Worm (Caenorhabditis elegans): ENCODE measurements around the gene F45E1.1.

Gene F45E1.1

ce11 chrX:8018441-8018840 is 15.0 kb downstream of the F45E1.1 start:
- TF ChIP-seq hif-1 (tag; optimal IDR thresholded peaks at IDR 0.05), result peak in 1 of 2 experiments; percentile 5
- no peak for TF ChIP-seq nhr-42 (GFP tag; IDR thresholded peaks at IDR 0.05)
- 0 out of 2 replicates have a peak, but pooled peaks have one; percentile 6 for TF ChIP-seq pha-4 (GFP tag; IDR thresholded peaks at IDR 0.05)
- peak; percentile 10 for TF ChIP-seq pha-4 (tag; optimal IDR thresholded peaks at IDR 0.05)
- TF ChIP-seq Y5F2A.4 (GFP tag; optimal IDR thresholded peaks at IDR 0.05), result no peak
- TF ChIP-seq ceh-44 (GFP tag; IDR thresholded peaks at IDR 0.05), result no peak
- peak; percentile 42; the same call in 1 of the 2 replicates for TF ChIP-seq egl-43 (GFP tag; IDR thresholded peaks at IDR 0.05)
- TF ChIP-seq ceh-20 (GFP tag; IDR thresholded peaks at IDR 0.05), result 0 out of 2 replicates have a peak, but pooled peaks have one; percentile 26
- TF ChIP-seq mdt-29 (GFP tag; IDR thresholded peaks at IDR 0.05), result peak; percentile 16; the same call in 1 of the 2 replicates
- peak; percentile 23 for TF ChIP-seq nhr-28 (tag; optimal IDR thresholded peaks at IDR 0.05)
- TF ChIP-seq ama-1 (optimal IDR thresholded peaks at IDR 0.05), result peak; percentile 88
- TF ChIP-seq nhr-10 (tag; optimal IDR thresholded peaks at IDR 0.05), result no peak
- TF ChIP-seq dmd-6 (GFP tag; IDR thresholded peaks at IDR 0.05), result peak; percentile 55
- TF ChIP-seq aha-1 (tag), result peak; percentile 63
- peak; percentile 35 for TF ChIP-seq mep-1 (tag; optimal IDR thresholded peaks at IDR 0.05)
- TF ChIP-seq lsy-2 (tag; optimal IDR thresholded peaks at IDR 0.05), result peak in 1 of 2 experiments; percentile 10
- peak; percentile 10 for TF ChIP-seq nhr-6 (tag; optimal IDR thresholded peaks at IDR 0.05)
- 0 out of 2 replicates have a peak, but pooled peaks have one; percentile 27 for TF ChIP-seq zfp-3 (GFP tag; conservative IDR thresholded peaks at IDR 0.05)
- TF ChIP-seq nhr-111 (GFP tag; optimal IDR thresholded peaks at IDR 0.05), result no peak
- TF ChIP-seq hlh-11 (tag; optimal IDR thresholded peaks at IDR 0.05), result peak; percentile 70
- no peak for TF ChIP-seq F10B5.3 (tag; optimal IDR thresholded peaks at IDR 0.05)
- TF ChIP-seq mes-2 (tag; optimal IDR thresholded peaks at IDR 0.05; ENCODE audit: poor library complexity, severe bottlenecking), result no peak
- no peak for TF ChIP-seq Y75B8A.6 (GFP tag; IDR thresholded peaks at IDR 0.05)
- no peak for TF ChIP-seq php-3 (GFP tag; IDR thresholded peaks at IDR 0.05)
- peak; percentile 22; the same call in 1 of the 2 replicates for TF ChIP-seq D1046.2 (GFP tag; IDR thresholded peaks at IDR 0.05)
- no peak for TF ChIP-seq saeg-2 (GFP tag; IDR thresholded peaks at IDR 0.05)
- no peak for TF ChIP-seq unc-130 (GFP tag; optimal IDR thresholded peaks at IDR 0.05)
- TF ChIP-seq dve-1 (tag; optimal IDR thresholded peaks at IDR 0.05; ENCODE audit: insufficient read depth), result peak; percentile 31
- peak; percentile 78 for TF ChIP-seq hlh-30 (tag; optimal IDR thresholded peaks at IDR 0.05; ENCODE audit: insufficient read depth)
- TF ChIP-seq daf-16 (GFP tag; optimal IDR thresholded peaks at IDR 0.05), result no peak
- peak; percentile 32 for TF ChIP-seq daf-16 (tag; optimal IDR thresholded peaks at IDR 0.05)
- TF ChIP-seq daf-12 (tag; optimal IDR thresholded peaks at IDR 0.05), result no peak
- TF ChIP-seq gei-8 (GFP tag; optimal IDR thresholded peaks at IDR 0.05), result no peak
- peak; percentile 60 for TF ChIP-seq mxl-3 (GFP tag; optimal IDR thresholded peaks at IDR 0.05)
- TF ChIP-seq mdl-1 (tag; optimal IDR thresholded peaks at IDR 0.05), result peak in 1 of 2 experiments; percentile 55

ce11 chrX:8019665-8020064 is 16.2 kb downstream of the F45E1.1 start:
- TF ChIP-seq ceh-32 (tag; optimal IDR thresholded peaks at IDR 0.05; ENCODE audit: poor library complexity) (no peak), zfp-2 (tag; optimal IDR thresholded peaks at IDR 0.05) (no peak), D1046.2 (GFP tag; IDR thresholded peaks at IDR 0.05) (no peak), daf-12 (tag; optimal IDR thresholded peaks at IDR 0.05) (no peak), lin-38 (GFP tag; IDR thresholded peaks at IDR 0.05) (no peak), duxl-1 (tag; optimal IDR thresholded peaks at IDR 0.05; ENCODE audit: poor library complexity) (no peak), egl-27 (tag; optimal IDR thresholded peaks at IDR 0.05) (no peak), dpl-1 (GFP tag; optimal IDR thresholded peaks at IDR 0.05) (peak; percentile 11), F44E2.7 (GFP tag; IDR thresholded peaks at IDR 0.05) (no peak), mxl-2 (GFP tag; conservative IDR thresholded peaks at IDR 0.05) (peak; percentile 50; the same call in 1 of the 2 replicates), ztf-7 (tag; optimal IDR thresholded peaks at IDR 0.05) (no peak), zip-2 (tag; optimal IDR thresholded peaks at IDR 0.05) (no peak), ZK337.2 (GFP tag; IDR thresholded peaks at IDR 0.05) (no peak), lsy-2 (tag; optimal IDR thresholded peaks at IDR 0.05) (peak; percentile 73 to 81), nhr-42 (GFP tag; IDR thresholded peaks at IDR 0.05) (peak; percentile 77; the same call in 1 of the 2 replicates), lim-7 (GFP tag; IDR thresholded peaks at IDR 0.05) (0 out of 2 replicates have a peak, but pooled peaks have one; percentile 12), madf-5 (GFP tag; IDR thresholded peaks at IDR 0.05) (0 out of 4 replicates have a peak, but pooled peaks of 1 of the 2 experiments have one; percentile 34), madf-9 (GFP tag; conservative IDR thresholded peaks at IDR 0.05) (peak; percentile 67), snpc-4 (tag; optimal IDR thresholded peaks at IDR 0.05) (no peak), fkh-10 (GFP tag; optimal IDR thresholded peaks at IDR 0.05) (peak; percentile 93)
